Worm (Caenorhabditis elegans) whole organism, late embryonic: Measurements from ENCODE around the gene msp-55.
"Not testable (repeated sequence)": the region's sequence is repeated elsewhere in the genome, so short reads cannot be mapped to it uniquely, and the experiment has no call there.

ENCODE experiments used
- K09A11.1 ChIP-seq: sonication (generic microtip); optimal IDR thresholded peaks from 2 replicates; lab custom pipeline; 2017; ENCODE audit warnings: antibody characterized with exemption, mild to moderate bottlenecking, missing genetic modification characterization, missing compliant biosample characterization; ENCODE audit not compliant: insufficient read depth
- dve-1 ChIP-seq: sonication (generic microtip); optimal IDR thresholded peaks from 2 replicates; lab custom pipeline; 2017; ENCODE audit warnings: antibody characterized with exemption, mild to moderate bottlenecking, missing genetic modification characterization, missing compliant biosample characterization
- ets-4 ChIP-seq: sonication (generic microtip); optimal IDR thresholded peaks from 2 replicates; lab custom pipeline; 2016; ENCODE audit warnings: missing genetic modification characterization, missing compliant biosample characterization
- fkh-10 ChIP-seq: fragments of 150-350 bp; optimal IDR thresholded peaks from 2 replicates; lab custom pipeline; 2014; ENCODE audit warnings: missing biosample characterization, missing genetic modification reagents, missing genetic modification characterization
- madf-2 ChIP-seq: sonication (generic microtip); optimal IDR thresholded peaks from 2 replicates; lab custom pipeline; 2017; ENCODE audit warnings: missing genetic modification characterization, missing compliant biosample characterization
- nhr-11 ChIP-seq: fragments of 150-350 bp; optimal IDR thresholded peaks from 2 replicates; lab custom pipeline; 2014; ENCODE audit warnings: missing biosample characterization, missing genetic modification characterization
- nhr-232 ChIP-seq: sonication (generic microtip); optimal IDR thresholded peaks from 2 replicates; lab custom pipeline; 2016; ENCODE audit warnings: missing genetic modification characterization, missing compliant biosample characterization
- odd-2 ChIP-seq: sonication (generic microtip); optimal IDR thresholded peaks from 2 replicates; lab custom pipeline; 2017; ENCODE audit warnings: antibody characterized with exemption, mild to moderate bottlenecking, missing genetic modification characterization, missing compliant biosample characterization
- tbx-2 ChIP-seq: sonication (generic microtip); optimal IDR thresholded peaks from 2 replicates; lab custom pipeline; 2016; ENCODE audit warnings: missing genetic modification characterization, missing compliant biosample characterization
- ttx-3 ChIP-seq: sonication (generic microtip); optimal IDR thresholded peaks from 2 replicates; lab custom pipeline; 2016; ENCODE audit warnings: missing genetic modification reagents, missing genetic modification characterization, missing compliant biosample characterization

ce11 chrIV:5089795-5090528 lies 34.1 kb upstream of the msp-55 start:
- TF ChIP-seq madf-2 (tag; lab: Kevin White, UChicago); ttx-3 (tag; lab: Kevin White, UChicago); nhr-232 (tag; lab: Kevin White, UChicago); ets-4; nhr-11 (tag; lab: Kevin White, UChicago); fkh-10; K09A11.1; odd-2 (tag; lab: Kevin White, UChicago); dve-1 (tag; lab: Kevin White, UChicago): not testable (repeated sequence)
- peak; percentile 64 for TF ChIP-seq tbx-2 (tag; lab: Kevin White, UChicago)
